Fruit fly (Drosophila melanogaster): ENCODE results near the gene CG14210.

CG14210 gene

DNA sequence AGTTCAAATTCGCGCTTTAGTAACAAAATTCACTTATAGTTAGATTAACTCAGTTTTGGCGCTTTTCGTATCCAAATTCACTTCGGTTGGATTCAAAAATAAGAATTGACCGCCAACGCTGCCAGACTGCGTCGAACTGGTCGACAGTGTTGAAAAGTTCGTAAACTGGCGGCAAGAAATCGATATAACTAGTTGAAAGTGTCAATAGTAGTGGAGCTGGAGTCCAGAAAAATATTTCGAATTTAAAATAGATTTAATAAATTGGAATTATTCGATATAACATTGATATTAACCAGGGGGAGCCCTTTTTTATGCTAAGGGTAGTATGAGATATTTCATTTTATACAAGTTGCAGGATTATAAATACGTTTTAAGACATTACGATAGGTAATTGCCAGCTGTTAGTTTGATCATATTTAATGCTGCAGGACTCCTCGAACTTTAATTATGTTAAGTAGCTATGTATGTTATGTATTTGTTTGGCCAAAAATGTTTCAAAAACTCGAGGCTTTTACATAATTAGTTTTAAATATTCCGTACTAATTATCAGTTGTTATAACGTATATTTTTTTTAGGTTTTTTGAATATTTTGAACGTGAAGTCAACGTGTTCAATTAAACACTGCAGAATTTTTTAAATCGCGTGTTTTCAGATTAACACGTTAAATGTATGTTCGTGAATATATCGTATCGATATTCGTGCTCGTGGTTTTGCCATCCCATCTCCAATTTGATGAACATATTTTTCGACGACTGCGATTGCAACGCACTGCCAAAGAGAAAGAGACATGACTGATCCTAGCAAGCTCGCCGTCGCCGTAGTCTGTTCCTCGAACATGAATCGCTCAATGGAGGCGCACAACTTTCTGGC is 48.1 kb downstream of the CG14210 start, which contains the start of the genes CG14223 and Ssu72 (continued):
- TF ChIP-seq sc (optimal IDR thresholded peaks at IDR 0.05): no peak
- TF ChIP-seq sc (GFP tag; optimal IDR thresholded peaks at IDR 0.05): no peak
- TF ChIP-seq Bdp1 (GFP tag; optimal IDR thresholded peaks at IDR 0.05): no peak
- peak; percentile 64 for TF ChIP-seq ato (GFP tag; IDR thresholded peaks at IDR 0.05; ENCODE audit: partially characterized antibody)
- TF ChIP-seq CG18599 (GFP tag; optimal IDR thresholded peaks at IDR 0.05): no peak
- TF ChIP-seq toy (GFP tag; IDR thresholded peaks at IDR 0.05): no peak
- TF ChIP-seq jigr1 (GFP tag; IDR thresholded peaks at IDR 0.05): no peak
- TF ChIP-seq CG5953 (GFP tag; IDR thresholded peaks at IDR 0.05): no peak
- TF ChIP-seq Gug (GFP tag; IDR thresholded peaks at IDR 0.05): 0 out of 4 replicates have a peak, but pooled peaks have one; percentile 13
- TF ChIP-seq CG4328 (GFP tag; optimal IDR thresholded peaks at IDR 0.05): no peak
- no peak for TF ChIP-seq wek (GFP tag; optimal IDR thresholded peaks at IDR 0.05)
- TF ChIP-seq unpg (GFP tag; optimal IDR thresholded peaks at IDR 0.05): no peak
- no peak for TF ChIP-seq kay (GFP tag; optimal IDR thresholded peaks at IDR 0.05)
- TF ChIP-seq crol (GFP tag; IDR thresholded peaks at IDR 0.05): no peak
- no peak for TF ChIP-seq CG7786 (GFP tag; optimal IDR thresholded peaks at IDR 0.05)
- no peak for TF ChIP-seq ken (GFP tag; IDR thresholded peaks at IDR 0.05)
- no peak for TF ChIP-seq oc (tag; optimal IDR thresholded peaks at IDR 0.05)
- no peak for TF ChIP-seq salm (tag; optimal IDR thresholded peaks at IDR 0.05)
- peak; percentile 80 for TF ChIP-seq Doc3 (GFP tag; IDR thresholded peaks at IDR 0.05; ENCODE audit: partially characterized antibody)
- no peak for TF ChIP-seq Nf-YC (tag; optimal IDR thresholded peaks at IDR 0.05)
- peak; percentile 66 for TF ChIP-seq Dref (GFP tag; IDR thresholded peaks at IDR 0.05)
- no peak for TF ChIP-seq slou (GFP tag; optimal IDR thresholded peaks at IDR 0.05)
- peak; percentile 33 for TF ChIP-seq Ets97D (GFP tag; optimal IDR thresholded peaks at IDR 0.05)
- TF ChIP-seq Hand (GFP tag; optimal IDR thresholded peaks at IDR 0.05): no peak
- TF ChIP-seq mirr (GFP tag; optimal IDR thresholded peaks at IDR 0.05): no peak
- no peak for TF ChIP-seq CG10321 (GFP tag; IDR thresholded peaks at IDR 0.05)
- TF ChIP-seq prd (optimal IDR thresholded peaks at IDR 0.05): no peak
- no peak for TF ChIP-seq prd (GFP tag; IDR thresholded peaks at IDR 0.05)
- peak; percentile 87 for TF ChIP-seq amos (GFP tag; IDR thresholded peaks at IDR 0.05; ENCODE audit: partially characterized antibody)
- no peak for TF ChIP-seq Optix (GFP tag; IDR thresholded peaks at IDR 0.05)
- no peak for TF ChIP-seq slp2 (GFP tag; optimal IDR thresholded peaks at IDR 0.05)
- TF ChIP-seq ara (GFP tag; IDR thresholded peaks at IDR 0.05): no peak
- TF ChIP-seq ems (GFP tag; optimal IDR thresholded peaks at IDR 0.05): no peak
- peak; percentile 73 for TF ChIP-seq BEAF-32 (GFP tag; optimal IDR thresholded peaks at IDR 0.05)
- no peak for TF ChIP-seq chn (GFP tag; optimal IDR thresholded peaks at IDR 0.05)
- no peak for TF ChIP-seq Fer3 (tag; optimal IDR thresholded peaks at IDR 0.05)
- no peak for TF ChIP-seq maf-S (GFP tag; optimal IDR thresholded peaks at IDR 0.05)
- no peak for TF ChIP-seq CG13894 (tag; optimal IDR thresholded peaks at IDR 0.05)
- TF ChIP-seq Ets65A (GFP tag): peak; percentile 38
- no peak for TF ChIP-seq CG13296 (GFP tag; optimal IDR thresholded peaks at IDR 0.05)
- no peak for TF ChIP-seq CG43689 (GFP tag; IDR thresholded peaks at IDR 0.05)
- TF ChIP-seq CG4617 (GFP tag; optimal IDR thresholded peaks at IDR 0.05; ENCODE audit: borderline replicate concordance): no peak
- no peak for TF ChIP-seq Atf-2 (GFP tag; optimal IDR thresholded peaks at IDR 0.05)
- TF ChIP-seq CG11560 (tag; IDR thresholded peaks at IDR 0.05): no peak
- no peak for TF ChIP-seq repo (GFP tag; optimal IDR thresholded peaks at IDR 0.05)
- no peak for TF ChIP-seq gcm2 (GFP tag; optimal IDR thresholded peaks at IDR 0.05)
- no peak for TF ChIP-seq bcd (GFP tag; optimal IDR thresholded peaks at IDR 0.05)
- TF ChIP-seq Fer1 (GFP tag; optimal IDR thresholded peaks at IDR 0.05): no peak
- no peak for TF ChIP-seq CG15269 (tag; optimal IDR thresholded peaks at IDR 0.05)
- no peak for TF ChIP-seq CG10959 (GFP tag; IDR thresholded peaks at IDR 0.05)
- no peak for TF ChIP-seq schlank (tag; optimal IDR thresholded peaks at IDR 0.05)

All from whole organism, embryonic.